Comparison of ENCODE assay signal across 8 worm cellular contexts in genomic region chrX:16872446-16872962, ce11.
TF ChIP-seq lines count a peak whose summit lies in the region.

T20F7.1 (plus strand) TSS chrX:16872912.

TF ChIP-seq in whole organism, L1 larva, 84 proteins besides CTCF, POLR2A, EP300 and RAD21 (continues in another document):
- TF ChIP-seq ceh-8 (GFP tag; optimal IDR thresholded peaks at IDR 0.05; lab: Kevin White, UChicago) (no peak), ets-5 (GFP tag; IDR thresholded peaks at IDR 0.05; lab: Robert Waterston, UW) (no peak), efl-3 (GFP tag; optimal IDR thresholded peaks at IDR 0.05; lab: Kevin White, UChicago) (no peak), lin-14 (GFP tag; optimal IDR thresholded peaks at IDR 0.05; lab: Kevin White, UChicago) (peak; percentile 91), dpl-1 (GFP tag; optimal IDR thresholded peaks at IDR 0.05; lab: Kevin White, UChicago) (peak; percentile 6 to 54 (median 49)), lin-15B (tag; optimal IDR thresholded peaks at IDR 0.05; lab: Kevin White, UChicago) (peak; percentile 2), dsc-1 (tag; optimal IDR thresholded peaks at IDR 0.05; lab: Kevin White, UChicago) (peak; percentile 53), nhr-84 (tag; optimal IDR thresholded peaks at IDR 0.05; lab: Kevin White, UChicago) (no peak), zip-4 (GFP tag; optimal IDR thresholded peaks at IDR 0.05; lab: Kevin White, UChicago) (no peak), ceh-88 (GFP tag; IDR thresholded peaks at IDR 0.05; lab: Robert Waterston, UW) (no peak), unc-130 (tag; optimal IDR thresholded peaks at IDR 0.05; lab: Kevin White, UChicago) (peak; percentile 63), ceh-90 (tag; optimal IDR thresholded peaks at IDR 0.05; lab: Kevin White, UChicago) (no peak)

TF ChIP-seq in whole organism, L2 larva, 48 proteins besides CTCF, POLR2A, EP300 and RAD21 (continues in another document):
- TF ChIP-seq elt-1 (tag; optimal IDR thresholded peaks at IDR 0.05; lab: Kevin White, UChicago) (no peak), ZK546.5 (tag; optimal IDR thresholded peaks at IDR 0.05; lab: Kevin White, UChicago) (no peak), unc-62 (GFP tag; optimal IDR thresholded peaks at IDR 0.05; lab: Kevin White, UChicago) (no peak), alr-1 (tag; optimal IDR thresholded peaks at IDR 0.05; lab: Kevin White, UChicago) (no peak), nhr-10 (tag; optimal IDR thresholded peaks at IDR 0.05; lab: Kevin White, UChicago) (no peak), sma-9 (GFP tag; optimal IDR thresholded peaks at IDR 0.05; lab: Kevin White, UChicago) (peak; percentile 81), sma-9 (tag; optimal IDR thresholded peaks at IDR 0.05; lab: Kevin White, UChicago) (no peak), nhr-21 (tag; optimal IDR thresholded peaks at IDR 0.05; lab: Kevin White, UChicago) (peak; percentile 55), lin-13 (GFP tag; optimal IDR thresholded peaks at IDR 0.05; lab: Kevin White, UChicago) (no peak), F13H6.1 (tag; optimal IDR thresholded peaks at IDR 0.05; lab: Kevin White, UChicago) (peak; percentile 83), lin-39 (tag; optimal IDR thresholded peaks at IDR 0.05; lab: Kevin White, UChicago) (no peak), mab-5 (tag; optimal IDR thresholded peaks at IDR 0.05; lab: Kevin White, UChicago) (no peak)

TF ChIP-seq in whole organism, L3 larva, 47 proteins besides CTCF, POLR2A, EP300 and RAD21 (continues in another document):
- TF ChIP-seq nhr-77 (tag; optimal IDR thresholded peaks at IDR 0.05; lab: Kevin White, UChicago) (no peak), nhr-25 (tag; optimal IDR thresholded peaks at IDR 0.05; lab: Kevin White, UChicago) (peak; percentile 63), ama-1 (optimal IDR thresholded peaks at IDR 0.05; lab: Kevin White, UChicago) (peak; percentile 14), lsy-12 (tag; optimal IDR thresholded peaks at IDR 0.05; lab: Kevin White, UChicago) (peak; percentile 32), sea-2 (GFP tag; optimal IDR thresholded peaks at IDR 0.05; lab: Kevin White, UChicago) (no peak), nhr-43 (tag; optimal IDR thresholded peaks at IDR 0.05; lab: Kevin White, UChicago; ENCODE audit: poor library complexity, severe bottlenecking) (peak; percentile 66), elt-3 (tag; optimal IDR thresholded peaks at IDR 0.05; lab: Kevin White, UChicago) (no peak), pqm-1 (tag; optimal IDR thresholded peaks at IDR 0.05; lab: Kevin White, UChicago) (peak; percentile 34), nfya-1 (tag; optimal IDR thresholded peaks at IDR 0.05; lab: Kevin White, UChicago; ENCODE audit: insufficient read depth) (peak; percentile 81), nhr-12 (tag; optimal IDR thresholded peaks at IDR 0.05; lab: Kevin White, UChicago) (no peak), nhr-67 (tag; optimal IDR thresholded peaks at IDR 0.05; lab: Kevin White, UChicago) (no peak)

TF ChIP-seq in whole organism, L4 larva, 104 proteins besides CTCF, POLR2A, EP300 and RAD21 (continues in another document):
- TF ChIP-seq ceh-32 (tag; optimal IDR thresholded peaks at IDR 0.05; lab: Kevin White, UChicago; ENCODE audit: poor library complexity), result no peak
- TF ChIP-seq madf-5 (GFP tag; IDR thresholded peaks at IDR 0.05; lab: Robert Waterston, UW), result no peak
- TF ChIP-seq R02D3.7 (tag; optimal IDR thresholded peaks at IDR 0.05; lab: Kevin White, UChicago), result no peak
- TF ChIP-seq Y5F2A.4 (GFP tag; optimal IDR thresholded peaks at IDR 0.05; lab: Kevin White, UChicago), result no peak
- TF ChIP-seq aly-2 (tag; optimal IDR thresholded peaks at IDR 0.05; lab: Kevin White, UChicago), result no peak
- no peak for TF ChIP-seq daf-19 (GFP tag; conservative IDR thresholded peaks at IDR 0.05; lab: Robert Waterston, UW)
- TF ChIP-seq jun-1 (tag; optimal IDR thresholded peaks at IDR 0.05; lab: Kevin White, UChicago), result no peak
- TF ChIP-seq F26F4.8 (GFP tag; conservative IDR thresholded peaks at IDR 0.05; lab: Robert Waterston, UW), result no peak
- TF ChIP-seq tra-1 (GFP tag; IDR thresholded peaks at IDR 0.05; lab: Robert Waterston, UW), result peak; percentile 42; the same call in 1 of the 2 replicates
- peak; percentile 21 to 67 for TF ChIP-seq mdl-1 (tag; optimal IDR thresholded peaks at IDR 0.05; lab: Kevin White, UChicago)
- TF ChIP-seq zip-11 (GFP tag; IDR thresholded peaks at IDR 0.05; lab: Robert Waterston, UW), result no peak
- peak; percentile 60 for TF ChIP-seq nhr-28 (tag; optimal IDR thresholded peaks at IDR 0.05; lab: Kevin White, UChicago)

TF ChIP-seq in whole organism, early embryonic, 17 proteins besides CTCF, POLR2A, EP300 and RAD21:
- peak; percentile 19 for TF ChIP-seq hmg-4 (GFP tag; optimal IDR thresholded peaks at IDR 0.05; lab: Kevin White, UChicago)
- peak; percentile 47 for TF ChIP-seq F13C5.2 (tag; optimal IDR thresholded peaks at IDR 0.05; lab: Kevin White, UChicago)
- no peak for TF ChIP-seq tra-4 (tag; optimal IDR thresholded peaks at IDR 0.05; lab: Kevin White, UChicago)
- no peak for TF ChIP-seq scrt-1 (GFP tag; IDR thresholded peaks at IDR 0.05; lab: Robert Waterston, UW)
TF ChIP-seq in whole organism, early embryonic: peak in this region for 2.

TF ChIP-seq in whole organism, late embryonic, 69 proteins besides CTCF, POLR2A, EP300 and RAD21 (continues in another document):
- TF ChIP-seq hlh-30 (tag; optimal IDR thresholded peaks at IDR 0.05; lab: Kevin White, UChicago; ENCODE audit: insufficient read depth), result peak; percentile 54
- peak; percentile 74 for TF ChIP-seq sdc-2 (tag; optimal IDR thresholded peaks at IDR 0.05; lab: Kevin White, UChicago)
- peak; percentile 22 for TF ChIP-seq ceh-34 (tag; optimal IDR thresholded peaks at IDR 0.05; lab: Kevin White, UChicago)
- TF ChIP-seq pqm-1 (tag; optimal IDR thresholded peaks at IDR 0.05; lab: Kevin White, UChicago), result no peak
- TF ChIP-seq nfya-1 (tag; optimal IDR thresholded peaks at IDR 0.05; lab: Kevin White, UChicago), result peak; percentile 68
- TF ChIP-seq ceh-18 (tag; optimal IDR thresholded peaks at IDR 0.05; lab: Kevin White, UChicago), result peak; percentile 52
- TF ChIP-seq C08G9.2 (tag; optimal IDR thresholded peaks at IDR 0.05; lab: Kevin White, UChicago), result no peak
- TF ChIP-seq tbx-2 (tag; optimal IDR thresholded peaks at IDR 0.05; lab: Kevin White, UChicago), result peak; percentile 64
- TF ChIP-seq ceh-2 (tag; optimal IDR thresholded peaks at IDR 0.05; lab: Kevin White, UChicago), result peak; percentile 10
- no peak for TF ChIP-seq ceh-14 (tag; optimal IDR thresholded peaks at IDR 0.05; lab: Kevin White, UChicago)
- TF ChIP-seq rnt-1 (tag; optimal IDR thresholded peaks at IDR 0.05; lab: Kevin White, UChicago), result peak; percentile 0
- TF ChIP-seq unc-86 (tag; optimal IDR thresholded peaks at IDR 0.05; lab: Kevin White, UChicago), result no peak
- TF ChIP-seq unc-55 (GFP tag; optimal IDR thresholded peaks at IDR 0.05; lab: Kevin White, UChicago), result peak; percentile 57
- peak; percentile 59; the same call in 1 of the 2 replicates for TF ChIP-seq sox-2 (GFP tag; IDR thresholded peaks at IDR 0.05; lab: Robert Waterston, UW)
- peak; percentile 26 for TF ChIP-seq pros-1 (tag; optimal IDR thresholded peaks at IDR 0.05; lab: Kevin White, UChicago)

TF ChIP-seq in whole organism, mixed stage, embryonic, 35 proteins besides CTCF, POLR2A, EP300 and RAD21 (continues in another document):
- TF ChIP-seq lin-13 (tag; optimal IDR thresholded peaks at IDR 0.05; lab: Kevin White, UChicago) (peak; percentile 54), ztf-11 (tag; optimal IDR thresholded peaks at IDR 0.05; lab: Kevin White, UChicago) (no peak), nhr-237 (tag; optimal IDR thresholded peaks at IDR 0.05; lab: Kevin White, UChicago) (no peak), lin-32 (GFP tag; optimal IDR thresholded peaks at IDR 0.05; lab: Kevin White, UChicago) (no peak), hlh-1 (tag; optimal IDR thresholded peaks at IDR 0.05; lab: Kevin White, UChicago) (peak; percentile 61), lsy-2 (tag; optimal IDR thresholded peaks at IDR 0.05; lab: Kevin White, UChicago) (peak; percentile 16), unc-39 (tag; optimal IDR thresholded peaks at IDR 0.05; lab: Kevin White, UChicago) (no peak), snpc-4 (tag; optimal IDR thresholded peaks at IDR 0.05; lab: Kevin White, UChicago) (no peak), unc-120 (tag; optimal IDR thresholded peaks at IDR 0.05; lab: Kevin White, UChicago; ENCODE audit: poor library complexity, severe bottlenecking) (peak; percentile 88), drap-1 (GFP tag; optimal IDR thresholded peaks at IDR 0.05; lab: Kevin White, UChicago) (no peak), sptf-1 (tag; optimal IDR thresholded peaks at IDR 0.05; lab: Kevin White, UChicago) (no peak), ceh-39 (tag; optimal IDR thresholded peaks at IDR 0.05; lab: Kevin White, UChicago) (no peak), pha-4 (tag; optimal IDR thresholded peaks at IDR 0.05; lab: Kevin White, UChicago) (peak; percentile 76), mls-2 (tag; optimal IDR thresholded peaks at IDR 0.05; lab: Kevin White, UChicago) (peak; percentile 67), cnd-1 (tag; optimal IDR thresholded peaks at IDR 0.05; lab: Kevin White, UChicago) (peak; percentile 12), flh-1 (GFP tag; optimal IDR thresholded peaks at IDR 0.05; lab: Kevin White, UChicago) (no peak), mep-1 (tag; optimal IDR thresholded peaks at IDR 0.05; lab: Kevin White, UChicago) (peak; percentile 51)

TF ChIP-seq in whole organism, young adult, 124 proteins besides CTCF, POLR2A, EP300 and RAD21 (continues in another document):
- TF ChIP-seq atf-7 (tag; optimal IDR thresholded peaks at IDR 0.05; lab: Kevin White, UChicago) (peak; percentile 11), unc-130 (GFP tag; optimal IDR thresholded peaks at IDR 0.05; lab: Kevin White, UChicago) (no peak), gei-17 (GFP tag; optimal IDR thresholded peaks at IDR 0.05; lab: Kevin White, UChicago) (no peak), madf-8 (GFP tag; conservative IDR thresholded peaks at IDR 0.05; lab: Robert Waterston, UW) (no peak), Y79H2A.3 (GFP tag; conservative IDR thresholded peaks at IDR 0.05; lab: Robert Waterston, UW) (no peak), him-1 (tag; optimal IDR thresholded peaks at IDR 0.05; lab: Kevin White, UChicago) (no peak), ceh-79 (tag; optimal IDR thresholded peaks at IDR 0.05; lab: Kevin White, UChicago) (no peak), ekl-4 (GFP tag; IDR thresholded peaks at IDR 0.05; lab: Robert Waterston, UW) (no peak), nhr-80 (tag; optimal IDR thresholded peaks at IDR 0.05; lab: Kevin White, UChicago) (peak; percentile 75), C06A6.2 (GFP tag; conservative IDR thresholded peaks at IDR 0.05; lab: Robert Waterston, UW) (no peak), attf-6 (GFP tag; IDR thresholded peaks at IDR 0.05; lab: Robert Waterston, UW) (no peak), F23B12.7 (tag; optimal IDR thresholded peaks at IDR 0.05; lab: Kevin White, UChicago; ENCODE audit: insufficient read depth) (peak; percentile 31), ets-4 (GFP tag; optimal IDR thresholded peaks at IDR 0.05; lab: Kevin White, UChicago) (no peak), ceh-91 (GFP tag; IDR thresholded peaks at IDR 0.05; lab: Robert Waterston, UW) (no peak), cebp-1 (GFP tag; IDR thresholded peaks at IDR 0.05; lab: Robert Waterston, UW) (no peak), cebp-1 (tag; optimal IDR thresholded peaks at IDR 0.05; lab: Kevin White, UChicago) (no peak), sdz-38 (tag; optimal IDR thresholded peaks at IDR 0.05; lab: Kevin White, UChicago) (no peak), ceh-40 (GFP tag; IDR thresholded peaks at IDR 0.05; lab: Robert Waterston, UW) (no peak), athp-1 (tag; optimal IDR thresholded peaks at IDR 0.05; lab: Kevin White, UChicago) (no peak)
